Fruit fly (Drosophila melanogaster) whole organism, embryonic: ENCODE results near the gene CG9166.

Experiments used
- Aef1 ChIP-seq: fragments of 200-800 bp; sonication (Bioruptor generic); IDR thresholded peaks from 3 replicates; pipeline ENCODE4 v1.3.6; 2022; ENCODE audit warnings: missing biosample characterization, missing genetic modification characterization
- Awh ChIP-seq: fragments of 200-800 bp; sonication (Bioruptor generic); IDR thresholded peaks from 2 replicates; pipeline ENCODE4, ENCODE4 v1.3.6; 2022; ENCODE audit warnings: missing biosample characterization, missing genetic modification characterization
- CG10462 ChIP-seq: fragments of 200-800 bp; sonication (Bioruptor generic); optimal IDR thresholded peaks from 2 replicates; lab custom pipeline; 2016; ENCODE audit warnings: missing biosample characterization, missing genetic modification characterization
- CG10979 ChIP-seq: fragments of 200-800 bp; sonication (Bioruptor generic); optimal IDR thresholded peaks from 2 replicates; lab custom pipeline; 2018; ENCODE audit warnings: missing biosample characterization, mild to moderate bottlenecking, missing genetic modification characterization, moderate library complexity
- CG11247 ChIP-seq: fragments of 200-800 bp; sonication (Bioruptor generic); IDR thresholded peaks from 2 replicates; pipeline ENCODE4 v1.3.6; 2022; ENCODE audit warnings: missing biosample characterization, missing genetic modification characterization
- CG12104 ChIP-seq: fragments of 200-800 bp; sonication (Bioruptor generic); optimal IDR thresholded peaks from 3 replicates; lab custom pipeline; 2016; ENCODE audit warnings: missing biosample characterization, missing genetic modification characterization
- CG12659 ChIP-seq: fragments of 200-800 bp; sonication (Bioruptor generic); optimal IDR thresholded peaks from 3 replicates; lab custom pipeline; 2017; ENCODE audit warnings: mild to moderate bottlenecking, missing biosample characterization, missing genetic modification reagents, missing genetic modification characterization
- CG14050 ChIP-seq: fragments of 200-800 bp; sonication (Bioruptor generic); IDR thresholded peaks from 3 replicates; pipeline ENCODE4 v1.3.6; 2022; ENCODE audit warnings: missing biosample characterization, missing genetic modification characterization
- CG15601 ChIP-seq: fragments of 200-800 bp; sonication (Bioruptor generic); optimal IDR thresholded peaks from 3 replicates; lab custom pipeline; 2019; ENCODE audit warnings: missing biosample characterization, mild to moderate bottlenecking, missing genetic modification characterization, moderate library complexity
- CG17328 ChIP-seq: fragments of 200-800 bp; sonication (Bioruptor generic); IDR thresholded peaks from 2 replicates; pipeline ENCODE4 v1.3.6; 2022; ENCODE audit warnings: missing biosample characterization, missing genetic modification characterization
- CG17802 ChIP-seq: fragments of 200-800 bp; sonication (Bioruptor generic); optimal IDR thresholded peaks from 2 replicates; lab custom pipeline; 2018; ENCODE audit warnings: missing biosample characterization, mild to moderate bottlenecking, missing genetic modification characterization, moderate library complexity
- CG1792 ChIP-seq: fragments of 200-800 bp; sonication (Bioruptor generic); optimal IDR thresholded peaks from 2 replicates; lab custom pipeline; 2016; ENCODE audit warnings: missing biosample characterization, missing genetic modification characterization
- CG2199 ChIP-seq: fragments of 200-800 bp; sonication (Bioruptor generic); IDR thresholded peaks from 3 replicates; pipeline ENCODE4 v1.3.6; 2022; ENCODE audit warnings: missing biosample characterization, missing genetic modification characterization
- CG2889 ChIP-seq: fragments of 200-800 bp; sonication (Bioruptor generic); IDR thresholded peaks from 3 replicates; pipeline ENCODE4 v1.3.6; 2022; ENCODE audit warnings: missing biosample characterization, missing genetic modification characterization
- CG30431 ChIP-seq: fragments of 200-800 bp; sonication (Bioruptor generic); optimal IDR thresholded peaks from 2 replicates; lab custom pipeline; 2017; ENCODE audit warnings: missing biosample characterization, missing genetic modification characterization
- CG33557 ChIP-seq: fragments of 200-800 bp; sonication (Bioruptor generic); optimal IDR thresholded peaks from 2 replicates; lab custom pipeline; 2019; ENCODE audit warnings: missing biosample characterization, mild to moderate bottlenecking, missing genetic modification characterization, moderate library complexity
- CG3838 ChIP-seq: fragments of 200-800 bp; sonication (Bioruptor generic); optimal IDR thresholded peaks from 3 replicates; lab custom pipeline; 2016; ENCODE audit warnings: missing biosample characterization, missing genetic modification characterization
- CG4730 ChIP-seq: fragments of 200-800 bp; sonication (Bioruptor generic); IDR thresholded peaks from 2 replicates; pipeline ENCODE4 v1.3.6; 2022; ENCODE audit warnings: missing biosample characterization, missing genetic modification characterization
- CG7556 ChIP-seq: fragments of 200-800 bp; sonication (Bioruptor generic); optimal IDR thresholded peaks from 2 replicates; lab custom pipeline; 2017; ENCODE audit warnings: missing biosample characterization, mild to moderate bottlenecking, missing genetic modification characterization
- CG7745 ChIP-seq: fragments of 200-800 bp; sonication (Bioruptor generic); optimal IDR thresholded peaks from 2 replicates; lab custom pipeline; 2018; ENCODE audit warnings: missing biosample characterization, mild to moderate bottlenecking, missing genetic modification characterization, moderate library complexity
- CG7987 ChIP-seq: fragments of 200-800 bp; sonication (Bioruptor generic); optimal IDR thresholded peaks from 2 replicates; lab custom pipeline; 2018; ENCODE audit warnings: missing biosample characterization, mild to moderate bottlenecking, missing genetic modification characterization, moderate library complexity
- CG9817 ChIP-seq: fragments of 200-800 bp; sonication (Bioruptor generic); optimal IDR thresholded peaks from 2 replicates; lab custom pipeline; 2018; ENCODE audit warnings: missing biosample characterization, mild to moderate bottlenecking, missing genetic modification characterization, moderate library complexity
- HHEX ChIP-seq: fragments of 200-800 bp; sonication (Bioruptor generic); optimal IDR thresholded peaks from 3 replicates; lab custom pipeline; 2017; ENCODE audit warnings: missing biosample characterization, mild to moderate bottlenecking, missing genetic modification characterization, missing genetic modification reagents
- HLH3B ChIP-seq: fragments of 200-800 bp; sonication (Bioruptor generic); IDR thresholded peaks from 2 replicates; pipeline ENCODE4 v1.3.6; 2022; ENCODE audit warnings: missing biosample characterization, missing genetic modification characterization
- Hr51 ChIP-seq, 2 experiments: fragments of 200-800 bp; sonication (Bioruptor generic); optimal IDR thresholded peaks; 2 replicates in 1 of 2; 3 replicates in 1 of 2; lab custom pipeline; 2016 to 2018; ENCODE audit warnings: missing biosample characterization in 2 of 2, missing genetic modification characterization in 2 of 2, mild to moderate bottlenecking in 1 of 2, moderate library complexity in 1 of 2
- NC2β ChIP-seq: fragments of 200-800 bp; sonication (Bioruptor generic); optimal IDR thresholded peaks from 2 replicates; lab custom pipeline; 2016; ENCODE audit warnings: missing biosample characterization, missing genetic modification characterization
- Neu2 ChIP-seq: fragments of 200-800 bp; sonication (Bioruptor generic); optimal IDR thresholded peaks from 3 replicates; lab custom pipeline; 2016; ENCODE audit warnings: missing biosample characterization, missing genetic modification characterization, borderline replicate concordance
- NfI ChIP-seq: fragments of 200-800 bp; sonication (Bioruptor generic); optimal IDR thresholded peaks from 3 replicates; lab custom pipeline; 2018; ENCODE audit warnings: missing biosample characterization, mild to moderate bottlenecking, missing genetic modification characterization, moderate library complexity
- Optix ChIP-seq: fragments of 200-800 bp; sonication (Bioruptor generic); IDR thresholded peaks from 3 replicates; pipeline ENCODE4 v1.3.6; 2022; ENCODE audit warnings: missing biosample characterization, missing genetic modification characterization
- Trl ChIP-seq, 3 experiments: fragments of >200 bp in 2 of 3; fragments of 200-800 bp in 1 of 3; sonication (Bioruptor generic) in 1 of 3; optimal IDR thresholded peaks; 2 replicates in 1 of 3; 3 replicates in 2 of 3; lab custom pipeline; 2016 to 2017; ENCODE audit warnings: missing biosample characterization in 1 of 3, missing genetic modification characterization in 1 of 3
- ara ChIP-seq: fragments of 200-800 bp; sonication (Bioruptor generic); IDR thresholded peaks from 2 replicates; pipeline ENCODE4 v1.3.6; 2022; ENCODE audit warnings: missing biosample characterization, missing genetic modification characterization
- cad ChIP-seq: fragments of >200 bp; optimal IDR thresholded peaks from 2 replicates; lab custom pipeline; 2017; ENCODE audit warnings: missing biosample characterization, missing genetic modification characterization
- crc ChIP-seq: fragments of 200-800 bp; sonication (Bioruptor generic); optimal IDR thresholded peaks from 2 replicates; lab custom pipeline; 2016; ENCODE audit warnings: missing biosample characterization, missing genetic modification characterization
- crp ChIP-seq, 2 experiments: fragments of 200-800 bp; sonication (Bioruptor generic); optimal IDR thresholded peaks; 2 replicates in 1 of 2; 3 replicates in 1 of 2; lab custom pipeline; 2017; ENCODE audit warnings: missing biosample characterization in 2 of 2, missing genetic modification characterization in 2 of 2, mild to moderate bottlenecking in 1 of 2, moderate library complexity in 1 of 2
- exex ChIP-seq: fragments of 200-800 bp; sonication (Bioruptor generic); optimal IDR thresholded peaks from 4 replicates; lab custom pipeline; 2018; ENCODE audit warnings: missing biosample characterization, mild to moderate bottlenecking, missing genetic modification characterization, moderate library complexity
- gcm ChIP-seq: fragments of 200-800 bp; sonication (Bioruptor generic); optimal IDR thresholded peaks from 2 replicates; lab custom pipeline; 2019; ENCODE audit warnings: missing biosample characterization, mild to moderate bottlenecking, missing genetic modification characterization, moderate library complexity
- gsb-n ChIP-seq: fragments of 200-800 bp; sonication (Bioruptor generic); optimal IDR thresholded peaks from 3 replicates; lab custom pipeline; 2018; ENCODE audit warnings: missing biosample characterization, mild to moderate bottlenecking, missing genetic modification characterization
- jumu ChIP-seq: fragments of 200-800 bp; sonication (Bioruptor generic); optimal IDR thresholded peaks from 3 replicates; lab custom pipeline; 2016; ENCODE audit warnings: missing biosample characterization, missing genetic modification characterization
- lola ChIP-seq, 3 experiments: fragments of >200 bp in 2 of 3; fragments of 200-800 bp in 1 of 3; sonication (Bioruptor generic) in 1 of 3; optimal IDR thresholded peaks; 2 replicates each; lab custom pipeline; 2017 to 2019; ENCODE audit warnings: missing biosample characterization in 3 of 3, missing genetic modification characterization in 3 of 3, mild to moderate bottlenecking in 1 of 3, moderate library complexity in 1 of 3
- lov ChIP-seq, 2 experiments: fragments of 200-800 bp in 1 of 2; fragments of >200 bp in 1 of 2; sonication (Bioruptor generic) in 1 of 2; IDR thresholded peaks in 1 of 2; optimal IDR thresholded peaks in 1 of 2; 2 replicates in 1 of 2; 3 replicates in 1 of 2; pipeline versions ENCODE4 v1.3.6 to Lab custom; 2017 to 2022; ENCODE audit warnings: missing biosample characterization in 1 of 2, missing genetic modification characterization in 1 of 2
- p53 ChIP-seq: fragments of 200-800 bp; sonication (Bioruptor generic); optimal IDR thresholded peaks from 2 replicates; lab custom pipeline; 2016; ENCODE audit warnings: missing biosample characterization, missing genetic modification characterization
- peb ChIP-seq: fragments of 200-800 bp; sonication (Bioruptor generic); IDR thresholded peaks from 2 replicates; pipeline ENCODE4 v1.3.6; 2022; ENCODE audit warnings: missing biosample characterization, missing genetic modification characterization
- pros ChIP-seq: fragments of 200-800 bp; sonication (Bioruptor generic); optimal IDR thresholded peaks from 3 replicates; lab custom pipeline; 2019; ENCODE audit warnings: missing biosample characterization, mild to moderate bottlenecking, missing genetic modification characterization, moderate library complexity
- sc ChIP-seq, 3 experiments: fragments of >200 bp in 2 of 3; fragments of 200-800 bp in 1 of 3; sonication (Bioruptor generic) in 1 of 3; optimal IDR thresholded peaks; 2 replicates in 2 of 3; 3 replicates in 1 of 3; lab custom pipeline; 2017; ENCODE audit warnings: mild to moderate bottlenecking in 1 of 3, missing biosample characterization in 1 of 3, missing genetic modification characterization in 1 of 3, missing genetic modification reagents in 1 of 3
- sim ChIP-seq: fragments of 200-800 bp; sonication (Bioruptor generic); IDR thresholded peaks from 2 replicates; pipeline ENCODE4 v1.3.6; 2022; ENCODE audit warnings: missing biosample characterization, missing genetic modification characterization
- sisA ChIP-seq: fragments of 200-800 bp; sonication (Bioruptor generic); IDR thresholded peaks from 2 replicates; pipeline ENCODE4 v1.3.6; 2022; ENCODE audit warnings: missing biosample characterization, missing genetic modification characterization
- slou ChIP-seq: fragments of 200-800 bp; sonication (Bioruptor generic); optimal IDR thresholded peaks from 3 replicates; lab custom pipeline; 2016; ENCODE audit warnings: missing biosample characterization, missing genetic modification characterization

CG9166 gene

DNA sequence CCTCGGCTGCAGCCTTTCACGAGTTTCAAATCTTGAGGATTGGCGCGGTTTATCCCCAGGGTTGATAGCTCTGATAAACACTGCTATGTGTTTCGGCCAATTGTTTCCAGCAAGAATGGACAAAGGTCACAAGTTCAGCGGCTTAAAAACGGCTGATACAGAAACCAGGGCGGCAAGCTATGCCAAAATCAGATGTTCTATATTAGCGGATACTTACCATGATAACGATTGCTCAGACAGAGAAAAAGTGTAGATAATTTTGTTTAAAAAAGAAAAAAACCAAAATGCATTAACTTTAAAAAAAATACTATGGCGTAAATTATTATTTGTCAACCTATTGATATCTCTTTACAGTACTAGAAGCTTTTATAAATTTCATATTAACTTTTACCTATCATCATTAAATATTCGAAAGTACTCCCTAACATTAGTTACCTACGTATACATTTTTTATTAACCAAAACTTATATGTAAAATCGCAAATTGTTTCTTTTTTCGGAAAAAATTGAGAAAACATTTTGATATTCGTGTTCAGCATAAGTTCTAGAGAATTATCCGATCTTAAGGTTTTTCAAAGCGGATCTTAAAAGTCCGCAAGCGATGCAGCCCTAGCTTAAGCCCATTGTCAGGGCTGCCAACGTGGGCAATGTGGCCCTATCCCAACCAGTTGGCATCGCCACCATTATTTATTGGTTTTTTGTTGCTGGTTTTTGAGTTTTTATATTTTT lies 37.7 kb upstream of the CG9166 start, which contains the start of the genes sturkopf and Herc4 (continued):
- TF ChIP-seq lola (GFP tag; optimal IDR thresholded peaks at IDR 0.05; lab: Kevin White, UChicago) (peak in 1 of 3 experiments; percentile 85), CG11247 (GFP tag; lab: Robert Waterston, UW) (peak; percentile 25; the same call in 1 of the 2 replicates), ara (GFP tag; lab: Robert Waterston, UW) (no peak), jumu (peak; percentile 84), Awh (GFP tag; lab: Robert Waterston, UW) (no peak), CG10462 (GFP tag; lab: Kevin White, UChicago) (peak; percentile 19), CG2199 (GFP tag; lab: Robert Waterston, UW) (no peak), CG30431 (GFP tag; lab: Kevin White, UChicago) (peak; percentile 3), Trl (optimal IDR thresholded peaks at IDR 0.05; lab: Kevin White, UChicago) (no peak), Trl (GFP tag; optimal IDR thresholded peaks at IDR 0.05; lab: Kevin White, UChicago) (peak; percentile 87), Aef1 (GFP tag; lab: Robert Waterston, UW) (peak; percentile 65), CG14050 (no peak), CG17328 (GFP tag; lab: Robert Waterston, UW) (peak; percentile 51; the same call in 1 of the 2 replicates), CG9817 (tag; lab: Kevin White, UChicago) (peak; percentile 87), CG15601 (no peak), HLH3B (peak; percentile 48), CG2889 (GFP tag; lab: Robert Waterston, UW) (peak; percentile 47; the same call in 1 of the 3 replicates), NfI (GFP tag; lab: Kevin White, UChicago) (peak; percentile 72), p53 (GFP tag; lab: Kevin White, UChicago) (peak; percentile 71), CG7556 (peak; percentile 92), gsb-n (tag; lab: Kevin White, UChicago) (no peak), Neu2 (no peak), pros (GFP tag; lab: Kevin White, UChicago) (peak; percentile 2), CG12659 (GFP tag; lab: Kevin White, UChicago) (peak; percentile 88), slou (GFP tag; lab: Kevin White, UChicago) (peak; percentile 44), crp (GFP tag; optimal IDR thresholded peaks at IDR 0.05; lab: Kevin White, UChicago) (peak; percentile 34 to 82), CG7987 (GFP tag; lab: Kevin White, UChicago) (peak; percentile 22), gcm (GFP tag; lab: Kevin White, UChicago) (peak; percentile 60), peb (GFP tag; lab: Robert Waterston, UW) (no peak), CG12104 (peak; percentile 72), HHEX (GFP tag; lab: Kevin White, UChicago) (peak; percentile 16), NC2β (GFP tag; lab: Kevin White, UChicago) (peak; percentile 54), Hr51 (GFP tag; optimal IDR thresholded peaks at IDR 0.05; lab: Kevin White, UChicago) (peak; percentile 51 to 71), CG4730 (GFP tag; lab: Robert Waterston, UW) (peak; percentile 50), CG33557 (GFP tag; lab: Kevin White, UChicago) (peak; percentile 65), lov (optimal IDR thresholded peaks at IDR 0.05; lab: Kevin White, UChicago) (no peak), lov (GFP tag; IDR thresholded peaks at IDR 0.05; lab: Robert Waterston, UW) (no peak), exex (tag; lab: Kevin White, UChicago) (peak; percentile 39), CG10979 (tag; lab: Kevin White, UChicago) (peak; percentile 40), CG3838 (GFP tag; lab: Kevin White, UChicago) (peak; percentile 50), sisA (peak; percentile 76), CG1792 (GFP tag; lab: Kevin White, UChicago) (peak; percentile 16), CG17802 (tag; lab: Kevin White, UChicago) (no peak), CG7745 (tag; lab: Kevin White, UChicago) (no peak), sc (optimal IDR thresholded peaks at IDR 0.05; lab: Kevin White, UChicago) (no peak), sc (GFP tag; optimal IDR thresholded peaks at IDR 0.05; lab: Kevin White, UChicago) (peak; percentile 64), sim (GFP tag; lab: Robert Waterston, UW) (no peak), cad (GFP tag; lab: Kevin White, UChicago) (no peak), crc (peak; percentile 78), Optix (peak; percentile 35; the same call in 1 of the 3 replicates)
